Fruit fly (Drosophila melanogaster) whole organism, embryonic: ENCODE results near the gene CG9471.

Experiments used
- Bdp1 ChIP-seq: fragments of 200-800 bp; sonication (Bioruptor generic); optimal IDR thresholded peaks from 3 replicates; lab custom pipeline; 2016; ENCODE audit warnings: missing biosample characterization, missing genetic modification characterization
- CG10267 ChIP-seq: fragments of 200-800 bp; sonication (Bioruptor generic); optimal IDR thresholded peaks from 2 replicates; lab custom pipeline; 2018; ENCODE audit warnings: missing biosample characterization, mild to moderate bottlenecking, missing genetic modification characterization, moderate library complexity
- CG10431 ChIP-seq: fragments of 200-800 bp; sonication (Bioruptor generic); optimal IDR thresholded peaks from 3 replicates; lab custom pipeline; 2018; ENCODE audit warnings: missing biosample characterization, mild to moderate bottlenecking, missing genetic modification characterization
- CG10543 ChIP-seq: fragments of 200-800 bp; sonication (Bioruptor generic); optimal IDR thresholded peaks from 3 replicates; lab custom pipeline; 2017; ENCODE audit warnings: missing biosample characterization, mild to moderate bottlenecking, missing genetic modification characterization, moderate library complexity
- CG10565 ChIP-seq: fragments of 200-800 bp; sonication (Bioruptor generic); optimal IDR thresholded peaks from 3 replicates; lab custom pipeline; 2016; ENCODE audit warnings: missing biosample characterization, mild to moderate bottlenecking, missing genetic modification characterization
- CG10959 ChIP-seq: fragments of 200-800 bp; sonication (Bioruptor generic); IDR thresholded peaks from 2 replicates; pipeline ENCODE4 v1.3.6; 2022; ENCODE audit warnings: missing biosample characterization, missing genetic modification characterization
- CG11696 ChIP-seq: fragments of 200-800 bp; sonication (Bioruptor generic); IDR thresholded peaks from 2 replicates; pipeline ENCODE4 v1.3.6; 2022; ENCODE audit warnings: missing biosample characterization, missing genetic modification characterization
- CG12236 ChIP-seq: fragments of 200-800 bp; sonication (Bioruptor generic); optimal IDR thresholded peaks from 2 replicates; lab custom pipeline; 2016; ENCODE audit warnings: missing biosample characterization, missing genetic modification characterization
- CG1233 ChIP-seq: fragments of 200-800 bp; sonication (Bioruptor generic); optimal IDR thresholded peaks from 4 replicates; lab custom pipeline; 2018; ENCODE audit warnings: missing biosample characterization, mild to moderate bottlenecking, missing genetic modification characterization
- CG16813 ChIP-seq: fragments of 200-800 bp; sonication (Bioruptor generic); IDR thresholded peaks from 3 replicates; pipeline ENCODE4 v1.3.6; 2022; ENCODE audit warnings: missing biosample characterization, missing genetic modification characterization; ENCODE audit not compliant: partially characterized antibody
- CG17186 ChIP-seq: fragments of 200-800 bp; sonication (Bioruptor generic); optimal IDR thresholded peaks from 3 replicates; lab custom pipeline; 2017; ENCODE audit warnings: missing biosample characterization, missing genetic modification reagents, missing genetic modification characterization
- CG2678 ChIP-seq: fragments of 200-800 bp; sonication (Bioruptor generic); optimal IDR thresholded peaks from 3 replicates; lab custom pipeline; 2019; ENCODE audit warnings: missing biosample characterization, mild to moderate bottlenecking, missing genetic modification characterization, moderate library complexity
- CG2889 ChIP-seq: fragments of 200-800 bp; sonication (Bioruptor generic); IDR thresholded peaks from 3 replicates; pipeline ENCODE4 v1.3.6; 2022; ENCODE audit warnings: missing biosample characterization, missing genetic modification characterization
- CG30020 ChIP-seq: fragments of 200-800 bp; optimal IDR thresholded peaks from 2 replicates; lab custom pipeline; 2019; ENCODE audit warnings: missing biosample characterization, mild to moderate bottlenecking, missing genetic modification characterization, moderate library complexity
- CG30403 ChIP-seq: fragments of 200-800 bp; sonication (Bioruptor generic); optimal IDR thresholded peaks from 3 replicates; lab custom pipeline; 2016; ENCODE audit warnings: missing biosample characterization, missing genetic modification characterization
- CG30431 ChIP-seq: fragments of 200-800 bp; sonication (Bioruptor generic); optimal IDR thresholded peaks from 2 replicates; lab custom pipeline; 2017; ENCODE audit warnings: missing biosample characterization, missing genetic modification characterization
- CG34224 ChIP-seq: fragments of 200-800 bp; sonication (Bioruptor generic); IDR thresholded peaks from 3 replicates; pipeline ENCODE4 v1.3.6; 2022; ENCODE audit warnings: missing biosample characterization, missing genetic modification characterization; ENCODE audit not compliant: partially characterized antibody
- CG3995 ChIP-seq: fragments of 200-800 bp; sonication (Bioruptor generic); optimal IDR thresholded peaks from 3 replicates; lab custom pipeline; 2016; ENCODE audit warnings: missing biosample characterization, missing genetic modification characterization
- CG43689 ChIP-seq: fragments of 200-800 bp; sonication (Bioruptor generic); IDR thresholded peaks from 2 replicates; pipeline ENCODE4 v1.3.6; 2022; ENCODE audit warnings: missing biosample characterization, missing genetic modification characterization
- CG5180 ChIP-seq: fragments of 200-800 bp; sonication (Bioruptor generic); optimal IDR thresholded peaks from 3 replicates; lab custom pipeline; 2017; ENCODE audit warnings: missing biosample characterization, missing genetic modification characterization, mild to moderate bottlenecking, moderate library complexity, missing genetic modification reagents
- CG7786 ChIP-seq: fragments of 200-800 bp; sonication (Bioruptor generic); optimal IDR thresholded peaks from 2 replicates; lab custom pipeline; 2016; ENCODE audit warnings: missing biosample characterization, missing genetic modification characterization
- CG9797 ChIP-seq: fragments of 200-800 bp; sonication (Bioruptor generic); optimal IDR thresholded peaks from 3 replicates; lab custom pipeline; 2018; ENCODE audit warnings: missing biosample characterization, mild to moderate bottlenecking, missing genetic modification characterization
- Dek ChIP-seq: fragments of 200-800 bp; sonication (Bioruptor generic); optimal IDR thresholded peaks from 3 replicates; lab custom pipeline; 2019; ENCODE audit warnings: missing biosample characterization, mild to moderate bottlenecking, missing genetic modification characterization, moderate library complexity
- Doc2 ChIP-seq: fragments of 200-800 bp; sonication (Bioruptor generic); IDR thresholded peaks from 2 replicates; pipeline ENCODE4 v1.3.6; 2022; ENCODE audit warnings: missing biosample characterization, missing genetic modification characterization
- Fer3 ChIP-seq: fragments of 200-800 bp; sonication (Bioruptor generic); optimal IDR thresholded peaks from 2 replicates; lab custom pipeline; 2018; ENCODE audit warnings: missing biosample characterization, mild to moderate bottlenecking, missing genetic modification characterization, moderate library complexity
- H2.0 ChIP-seq: fragments of 200-800 bp; sonication (Bioruptor generic); IDR thresholded peaks from 2 replicates; pipeline ENCODE4 v1.3.6; 2022; ENCODE audit warnings: missing biosample characterization, missing genetic modification characterization
- HLH4C ChIP-seq: fragments of 200-800 bp; sonication (Bioruptor generic); IDR thresholded peaks from 3 replicates; pipeline ENCODE4 v1.3.6; 2022; ENCODE audit warnings: missing biosample characterization, missing genetic modification characterization; ENCODE audit not compliant: partially characterized antibody
- MESR4 ChIP-seq: fragments of 200-800 bp; sonication (Bioruptor generic); optimal IDR thresholded peaks from 2 replicates; lab custom pipeline; 2018; ENCODE audit warnings: missing biosample characterization, mild to moderate bottlenecking, missing genetic modification characterization, moderate library complexity
- Meics ChIP-seq: fragments of 200-800 bp; sonication (Bioruptor generic); optimal IDR thresholded peaks from 2 replicates; lab custom pipeline; 2017; ENCODE audit warnings: missing biosample characterization, mild to moderate bottlenecking, missing genetic modification characterization
- Opbp ChIP-seq: fragments of 200-800 bp; sonication (Bioruptor generic); IDR thresholded peaks from 3 replicates; pipeline ENCODE4 v1.3.6; 2022; ENCODE audit warnings: missing biosample characterization, missing genetic modification characterization; ENCODE audit not compliant: partially characterized antibody
- Ravus ChIP-seq: fragments of 200-800 bp; sonication (Bioruptor generic); IDR thresholded peaks from 2 replicates; pipeline ENCODE4 v1.3.6; 2022; ENCODE audit warnings: missing biosample characterization, missing genetic modification characterization
- Ssrp ChIP-seq: fragments of 200-800 bp; sonication (Bioruptor generic); optimal IDR thresholded peaks from 2 replicates; lab custom pipeline; 2018; ENCODE audit warnings: missing biosample characterization, mild to moderate bottlenecking, missing genetic modification characterization, moderate library complexity
- TFAM ChIP-seq: fragments of 200-800 bp; sonication (Bioruptor generic); optimal IDR thresholded peaks from 2 replicates; lab custom pipeline; 2017; ENCODE audit warnings: missing biosample characterization, missing genetic modification characterization, inconsistent platforms
- ap ChIP-seq: fragments of 200-800 bp; sonication (Bioruptor generic); IDR thresholded peaks from 2 replicates; pipeline ENCODE4 v1.3.6; 2022; ENCODE audit warnings: missing biosample characterization, missing genetic modification characterization
- bbx ChIP-seq: fragments of 200-800 bp; sonication (Bioruptor generic); IDR thresholded peaks from 2 replicates; pipeline ENCODE4 v1.3.6; 2022; ENCODE audit warnings: missing biosample characterization, missing genetic modification characterization; ENCODE audit not compliant: partially characterized antibody
- dysf ChIP-seq: fragments of 200-800 bp; sonication (Bioruptor generic); IDR thresholded peaks from 3 replicates; pipeline ENCODE4 v1.3.6; 2022; ENCODE audit warnings: missing biosample characterization, missing genetic modification characterization
- fd3F ChIP-seq: fragments of 200-800 bp; sonication (Bioruptor generic); optimal IDR thresholded peaks from 2 replicates; lab custom pipeline; 2018; ENCODE audit warnings: missing biosample characterization, mild to moderate bottlenecking, missing genetic modification characterization, moderate library complexity
- gsb-n ChIP-seq: fragments of 200-800 bp; sonication (Bioruptor generic); optimal IDR thresholded peaks from 3 replicates; lab custom pipeline; 2018; ENCODE audit warnings: missing biosample characterization, mild to moderate bottlenecking, missing genetic modification characterization
- ken ChIP-seq: fragments of 200-800 bp; sonication (Bioruptor generic); IDR thresholded peaks from 3 replicates; pipeline ENCODE4 v1.3.6; 2022; ENCODE audit warnings: missing biosample characterization, missing genetic modification characterization
- nerfin-1 ChIP-seq: fragments of 200-800 bp; sonication (Bioruptor generic); optimal IDR thresholded peaks from 3 replicates; lab custom pipeline; 2019; ENCODE audit warnings: missing biosample characterization, mild to moderate bottlenecking, missing genetic modification characterization, moderate library complexity
- otp ChIP-seq: fragments of 200-800 bp; sonication (Bioruptor generic); IDR thresholded peaks from 3 replicates; pipeline ENCODE4, ENCODE4 v1.3.6; 2022; ENCODE audit warnings: missing biosample characterization, missing genetic modification characterization
- pita ChIP-seq: fragments of 200-800 bp; sonication (Bioruptor generic); optimal IDR thresholded peaks from 2 replicates; lab custom pipeline; 2017; ENCODE audit warnings: missing biosample characterization, mild to moderate bottlenecking, missing genetic modification characterization
- pros ChIP-seq: fragments of 200-800 bp; sonication (Bioruptor generic); optimal IDR thresholded peaks from 3 replicates; lab custom pipeline; 2019; ENCODE audit warnings: missing biosample characterization, mild to moderate bottlenecking, missing genetic modification characterization, moderate library complexity
- sens ChIP-seq: fragments of 200-800 bp; sonication (Bioruptor generic); peaks from one replicate; lab custom pipeline; 2016; ENCODE audit warnings: missing biosample characterization, missing genetic modification characterization
- stwl ChIP-seq: fragments of 200-800 bp; sonication (Bioruptor generic); optimal IDR thresholded peaks from 3 replicates; lab custom pipeline; 2018; ENCODE audit warnings: missing biosample characterization, mild to moderate bottlenecking, missing genetic modification characterization, moderate library complexity
- tx ChIP-seq: fragments of 200-800 bp; sonication (Bioruptor generic); optimal IDR thresholded peaks from 2 replicates; lab custom pipeline; 2016; ENCODE audit warnings: missing biosample characterization, missing genetic modification characterization
- usp ChIP-seq: fragments of >200 bp; optimal IDR thresholded peaks from 2 replicates; lab custom pipeline; 2017; ENCODE audit warnings: missing biosample characterization, missing genetic modification characterization

CG9471 gene

DNA sequence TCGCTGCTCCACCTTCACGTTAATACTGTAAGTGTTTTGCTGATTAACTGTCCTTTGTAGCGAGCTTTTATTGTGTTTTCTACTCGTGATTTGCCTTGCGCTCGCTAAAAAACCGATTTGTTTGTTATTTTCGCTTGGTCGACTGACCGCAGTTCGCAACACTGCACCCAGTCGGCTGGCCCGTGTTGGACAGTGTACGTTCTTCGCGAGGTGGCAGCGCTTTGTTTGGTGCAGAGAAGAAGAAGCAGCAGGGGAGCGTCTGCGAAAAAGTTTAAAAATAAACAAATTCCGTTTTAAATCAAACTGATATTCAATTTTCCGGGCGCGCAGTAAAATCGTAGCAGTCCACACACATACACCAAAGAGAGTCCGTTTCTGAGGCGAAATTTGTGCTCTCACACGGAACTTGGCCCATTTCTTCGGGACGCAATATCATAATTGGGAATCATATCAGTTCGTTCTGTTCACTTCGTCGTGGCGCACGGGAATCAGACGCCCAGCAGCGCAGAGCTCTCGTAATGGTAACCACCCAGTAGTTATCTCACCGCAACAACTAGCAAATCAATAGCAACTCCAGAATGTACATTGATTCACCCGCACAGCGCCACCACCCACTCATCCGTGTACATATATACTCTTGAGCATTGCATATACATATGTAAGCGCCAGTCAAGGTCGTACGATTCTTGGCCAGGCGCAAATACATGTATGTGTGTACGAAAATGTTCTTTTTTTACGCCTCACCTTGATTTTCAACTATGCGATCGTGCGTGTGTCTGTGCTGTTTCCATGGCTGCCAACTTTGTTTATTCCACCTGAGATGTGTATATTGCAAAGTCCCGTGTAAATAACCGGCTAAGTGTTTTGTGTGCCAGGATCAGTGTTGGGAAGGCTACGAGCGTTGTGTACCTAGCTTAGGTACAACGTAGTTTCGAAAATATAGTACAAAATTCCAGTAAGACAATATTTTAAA, 3.4 kb downstream of the CG9471 start, which contains the start of gene Naa80 (continued):
- TF ChIP-seq Doc2 (no peak), pita (GFP tag; lab: Kevin White, UChicago) (no peak), ken (peak; percentile 82), tx (peak; percentile 69), CG9797 (GFP tag; lab: Kevin White, UChicago) (no peak), Meics (GFP tag; lab: Kevin White, UChicago) (peak; percentile 57), CG12236 (GFP tag; lab: Kevin White, UChicago) (no peak), fd3F (GFP tag; lab: Kevin White, UChicago) (peak; percentile 17), MESR4 (peak; percentile 81), CG10959 (GFP tag; lab: Robert Waterston, UW) (no peak), CG30020 (peak; percentile 9), stwl (peak; percentile 77), otp (GFP tag; lab: Robert Waterston, UW) (0 out of 3 replicates have a peak, but pooled peaks have one; percentile 6), CG10565 (GFP tag; lab: Kevin White, UChicago) (no peak), CG1233 (GFP tag; lab: Kevin White, UChicago) (peak; percentile 31), gsb-n (no peak), CG11696 (GFP tag; lab: Robert Waterston, UW) (no peak), CG17186 (GFP tag; lab: Kevin White, UChicago) (peak; percentile 64), Bdp1 (GFP tag; lab: Kevin White, UChicago) (peak; percentile 58), CG34224 (GFP tag; lab: Robert Waterston, UW) (peak; percentile 53; the same call in 2 of the 3 replicates), CG30403 (peak; percentile 58), Opbp (GFP tag; lab: Robert Waterston, UW) (peak; percentile 59), sens (GFP tag; lab: Kevin White, UChicago) (peak; percentile 85), CG16813 (GFP tag; lab: Robert Waterston, UW) (peak; percentile 46; the same call in 1 of the 3 replicates), CG10543 (peak; percentile 72), CG2678 (no peak), CG3995 (peak; percentile 68), HLH4C (GFP tag; lab: Robert Waterston, UW) (0 out of 3 replicates have a peak, but pooled peaks have one; percentile 23), usp (GFP tag; lab: Kevin White, UChicago) (no peak), dysf (peak; percentile 51; the same call in 1 of the 3 replicates), Ravus (GFP tag; lab: Robert Waterston, UW) (no peak; the same call in 1 of the 2 replicates), nerfin-1 (peak; percentile 21), ap (GFP tag; lab: Robert Waterston, UW) (no peak), Ssrp (tag; lab: Kevin White, UChicago) (peak; percentile 12), CG2889 (GFP tag; lab: Robert Waterston, UW) (0 out of 3 replicates have a peak, but pooled peaks have one; percentile 10), bbx (GFP tag; lab: Robert Waterston, UW) (peak; percentile 65), CG5180 (GFP tag; lab: Kevin White, UChicago) (no peak), Dek (peak; percentile 34), Fer3 (peak; percentile 45), CG10431 (GFP tag; lab: Kevin White, UChicago) (peak; percentile 20), TFAM (GFP tag; lab: Kevin White, UChicago) (no peak), CG30431 (no peak), pros (GFP tag; lab: Kevin White, UChicago) (no peak), H2.0 (GFP tag; lab: Robert Waterston, UW) (peak; percentile 53), CG43689 (GFP tag; lab: Robert Waterston, UW) (no peak), CG7786 (GFP tag; lab: Kevin White, UChicago) (peak; percentile 76), CG10267 (tag; lab: Kevin White, UChicago) (peak; percentile 95)
